Fruit fly (Drosophila melanogaster) whole organism, embryonic: Measurements from ENCODE around the gene Prosalpha6T.
A peak's percentile ranks its signal among the peaks of the same experiment; 100 is the strongest.
"Not testable (repeated sequence)": the region's sequence is repeated elsewhere in the genome, so short reads cannot be mapped to it uniquely, and the experiment has no call there.

Experiments used
- CG10267 ChIP-seq: fragments of 200-800 bp; sonication (Bioruptor generic); optimal IDR thresholded peaks from 2 replicates; lab custom pipeline; 2018; ENCODE audit warnings: missing biosample characterization, mild to moderate bottlenecking, missing genetic modification characterization, moderate library complexity
- CG10959 ChIP-seq: fragments of 200-800 bp; sonication (Bioruptor generic); IDR thresholded peaks from 2 replicates; pipeline ENCODE4 v1.3.6; 2022; ENCODE audit warnings: missing biosample characterization, missing genetic modification characterization
- CG13296 ChIP-seq: fragments of 200-800 bp; sonication (Bioruptor generic); optimal IDR thresholded peaks from 3 replicates; lab custom pipeline; 2018; ENCODE audit warnings: missing biosample characterization, mild to moderate bottlenecking, missing genetic modification characterization
- CG14441 ChIP-seq: fragments of 200-800 bp; sonication (Bioruptor generic); IDR thresholded peaks from 2 replicates; pipeline ENCODE4 v1.3.6; 2022; ENCODE audit warnings: missing biosample characterization, missing genetic modification characterization
- CG14860 ChIP-seq: fragments of 200-800 bp; sonication (Bioruptor generic); IDR thresholded peaks from 3 replicates; pipeline ENCODE4 v1.3.6; 2022; ENCODE audit warnings: missing biosample characterization, missing genetic modification characterization; ENCODE audit not compliant: partially characterized antibody
- CG17612 ChIP-seq: fragments of 200-800 bp; sonication (Bioruptor generic); IDR thresholded peaks from 2 replicates; pipeline ENCODE4 v1.3.6; 2022; ENCODE audit warnings: missing biosample characterization, missing genetic modification characterization
- CG17829 ChIP-seq: fragments of 200-800 bp; optimal IDR thresholded peaks from 2 replicates; lab custom pipeline; 2019; ENCODE audit warnings: missing biosample characterization, mild to moderate bottlenecking, missing genetic modification characterization, moderate library complexity
- CG18764 ChIP-seq: fragments of 200-800 bp; sonication (Bioruptor generic); optimal IDR thresholded peaks from 3 replicates; lab custom pipeline; 2016; ENCODE audit warnings: missing biosample characterization, missing genetic modification characterization
- CG2120 ChIP-seq: fragments of 200-800 bp; sonication (Bioruptor generic); optimal IDR thresholded peaks from 3 replicates; lab custom pipeline; 2016; ENCODE audit warnings: missing biosample characterization, missing genetic modification characterization
- CG2712 ChIP-seq: fragments of 200-800 bp; optimal IDR thresholded peaks from 3 replicates; lab custom pipeline; 2019; ENCODE audit warnings: missing biosample characterization, mild to moderate bottlenecking, missing genetic modification characterization, moderate library complexity
- CG31441 ChIP-seq: fragments of 200-800 bp; sonication (Bioruptor generic); IDR thresholded peaks from 2 replicates; pipeline ENCODE4 v1.3.6; 2022; ENCODE audit warnings: missing biosample characterization, missing genetic modification characterization
- CG33213 ChIP-seq: fragments of 200-800 bp; sonication (Bioruptor generic); optimal IDR thresholded peaks from 3 replicates; lab custom pipeline; 2016; ENCODE audit warnings: missing biosample characterization, missing genetic modification characterization
- CG3726 ChIP-seq: fragments of 200-800 bp; sonication (Bioruptor generic); IDR thresholded peaks from 3 replicates; pipeline ENCODE4, ENCODE4 v1.3.6; 2022; ENCODE audit warnings: missing biosample characterization, missing genetic modification characterization
- CG3847 ChIP-seq: fragments of 200-800 bp; sonication (Bioruptor generic); IDR thresholded peaks from 2 replicates; pipeline ENCODE4 v1.3.6; 2022; ENCODE audit warnings: missing biosample characterization, missing genetic modification characterization
- CG42726 ChIP-seq: fragments of 200-800 bp; sonication (Bioruptor generic); IDR thresholded peaks from 2 replicates; pipeline ENCODE4 v1.3.6; 2022; ENCODE audit warnings: missing biosample characterization, missing genetic modification characterization; ENCODE audit not compliant: partially characterized antibody
- CG4424 ChIP-seq: fragments of 200-800 bp; sonication (Bioruptor generic); optimal IDR thresholded peaks from 3 replicates; lab custom pipeline; 2016; ENCODE audit warnings: missing biosample characterization, missing genetic modification characterization
- CG4730 ChIP-seq: fragments of 200-800 bp; sonication (Bioruptor generic); IDR thresholded peaks from 2 replicates; pipeline ENCODE4 v1.3.6; 2022; ENCODE audit warnings: missing biosample characterization, missing genetic modification characterization
- CG6791 ChIP-seq: fragments of 200-800 bp; sonication (Bioruptor generic); IDR thresholded peaks from 3 replicates; pipeline ENCODE4 v1.3.6; 2022; ENCODE audit warnings: missing biosample characterization, missing genetic modification characterization; ENCODE audit not compliant: partially characterized antibody
- CG8089 ChIP-seq: fragments of 200-800 bp; sonication (Bioruptor generic); optimal IDR thresholded peaks from 3 replicates; lab custom pipeline; 2016; ENCODE audit warnings: missing biosample characterization, missing genetic modification characterization
- CG9876 ChIP-seq: fragments of 200-800 bp; sonication (Bioruptor generic); optimal IDR thresholded peaks from 2 replicates; lab custom pipeline; 2016; ENCODE audit warnings: missing biosample characterization, missing genetic modification characterization
- Dbx ChIP-seq: fragments of 200-800 bp; sonication (Bioruptor generic); IDR thresholded peaks from 3 replicates; pipeline ENCODE4 v1.3.6; 2022; ENCODE audit warnings: missing biosample characterization, missing genetic modification characterization
- Dip3 ChIP-seq: fragments of 200-800 bp; sonication (Bioruptor generic); optimal IDR thresholded peaks from 3 replicates; lab custom pipeline; 2016; ENCODE audit warnings: missing biosample characterization, missing genetic modification characterization
- E2f1 ChIP-seq: fragments of 200-800 bp; sonication (Bioruptor generic); IDR thresholded peaks from 2 replicates; pipeline ENCODE4 v1.3.6; 2022; ENCODE audit warnings: missing biosample characterization, missing genetic modification characterization
- E2f2 ChIP-seq: fragments of 200-800 bp; sonication (Bioruptor generic); IDR thresholded peaks from 2 replicates; pipeline ENCODE4 v1.3.6; 2022; ENCODE audit warnings: missing biosample characterization, missing genetic modification characterization
- HLH4C ChIP-seq: fragments of 200-800 bp; sonication (Bioruptor generic); IDR thresholded peaks from 3 replicates; pipeline ENCODE4 v1.3.6; 2022; ENCODE audit warnings: missing biosample characterization, missing genetic modification characterization; ENCODE audit not compliant: partially characterized antibody
- Max ChIP-seq: fragments of 200-800 bp; sonication (Bioruptor generic); optimal IDR thresholded peaks from 2 replicates; lab custom pipeline; 2016; ENCODE audit warnings: missing biosample characterization, mild to moderate bottlenecking, missing genetic modification characterization
- Nf-YC ChIP-seq: fragments of 200-800 bp; optimal IDR thresholded peaks from 3 replicates; lab custom pipeline; 2019; ENCODE audit warnings: missing biosample characterization, mild to moderate bottlenecking, missing genetic modification characterization, moderate library complexity
- Pdp1 ChIP-seq, 2 experiments: fragments of 200-800 bp; sonication (Bioruptor generic); optimal IDR thresholded peaks; 3 replicates each; lab custom pipeline; 2016; ENCODE audit warnings: missing biosample characterization in 2 of 2, missing genetic modification characterization in 2 of 2, mild to moderate bottlenecking in 1 of 2, moderate library complexity in 1 of 2
- Rfx ChIP-seq: fragments of 200-800 bp; sonication (Bioruptor generic); IDR thresholded peaks from 2 replicates; pipeline ENCODE4 v1.3.6; 2022; ENCODE audit warnings: missing biosample characterization, missing genetic modification characterization
- Sox102F ChIP-seq: fragments of 200-800 bp; sonication (Bioruptor generic); optimal IDR thresholded peaks from 2 replicates; lab custom pipeline; 2018; ENCODE audit warnings: missing biosample characterization, mild to moderate bottlenecking, missing genetic modification characterization, moderate library complexity
- Sry-δ ChIP-seq: fragments of 200-800 bp; sonication (Bioruptor generic); optimal IDR thresholded peaks from 2 replicates; lab custom pipeline; 2016; ENCODE audit warnings: missing biosample characterization, missing genetic modification characterization
- abd-A ChIP-seq: fragments of 200-800 bp; sonication (Bioruptor generic); optimal IDR thresholded peaks from 3 replicates; lab custom pipeline; 2019; ENCODE audit warnings: missing biosample characterization, mild to moderate bottlenecking, missing genetic modification characterization, moderate library complexity
- cas ChIP-seq: fragments of 200-800 bp; sonication (Bioruptor generic); IDR thresholded peaks from 2 replicates; pipeline ENCODE4 v1.3.6; 2022; ENCODE audit warnings: missing biosample characterization, missing genetic modification characterization
- caup ChIP-seq: fragments of 200-800 bp; sonication (Bioruptor generic); optimal IDR thresholded peaks from 3 replicates; lab custom pipeline; 2017; ENCODE audit warnings: missing biosample characterization, mild to moderate bottlenecking, missing genetic modification characterization, moderate library complexity; ENCODE audit not compliant: severe bottlenecking
- ci ChIP-seq: fragments of 200-800 bp; sonication (Bioruptor generic); IDR thresholded peaks from 3 replicates; pipeline ENCODE4 v1.3.6; 2022; ENCODE audit warnings: missing biosample characterization, missing genetic modification characterization
- cwo ChIP-seq: fragments of 200-800 bp; sonication (Bioruptor generic); optimal IDR thresholded peaks from 3 replicates; lab custom pipeline; 2017; ENCODE audit warnings: missing biosample characterization, missing genetic modification characterization, mild to moderate bottlenecking, moderate library complexity, missing genetic modification reagents
- dmrt11E ChIP-seq: fragments of 200-800 bp; sonication (Bioruptor generic); optimal IDR thresholded peaks from 3 replicates; lab custom pipeline; 2018; ENCODE audit warnings: missing biosample characterization, mild to moderate bottlenecking, missing genetic modification characterization, moderate library complexity
- ems ChIP-seq: fragments of 200-800 bp; sonication (Bioruptor generic); optimal IDR thresholded peaks from 3 replicates; lab custom pipeline; 2016; ENCODE audit warnings: missing biosample characterization, missing genetic modification characterization
- gro ChIP-seq: fragments of 200-800 bp; sonication (Bioruptor generic); optimal IDR thresholded peaks from 2 replicates; lab custom pipeline; 2016; ENCODE audit warnings: missing biosample characterization, missing genetic modification characterization
- inv ChIP-seq: fragments of 200-800 bp; sonication (Bioruptor generic); IDR thresholded peaks from 2 replicates; pipeline ENCODE4 v1.3.6; 2022; ENCODE audit warnings: missing biosample characterization, missing genetic modification characterization; ENCODE audit not compliant: partially characterized antibody
- pnt ChIP-seq: fragments of 200-800 bp; sonication (Bioruptor generic); optimal IDR thresholded peaks from 3 replicates; lab custom pipeline; 2016; ENCODE audit warnings: missing biosample characterization, missing genetic modification characterization
- prd ChIP-seq, 3 experiments: fragments of >200 bp in 2 of 3; fragments of 200-800 bp in 1 of 3; sonication (Bioruptor generic) in 1 of 3; optimal IDR thresholded peaks in 2 of 3; IDR thresholded peaks in 1 of 3; 2 replicates in 2 of 3; 3 replicates in 1 of 3; pipeline versions ENCODE4 v1.3.6 to Lab custom; 2017 to 2022; ENCODE audit warnings: missing biosample characterization in 1 of 3, missing genetic modification characterization in 1 of 3
- pros ChIP-seq: fragments of 200-800 bp; sonication (Bioruptor generic); optimal IDR thresholded peaks from 3 replicates; lab custom pipeline; 2019; ENCODE audit warnings: missing biosample characterization, mild to moderate bottlenecking, missing genetic modification characterization, moderate library complexity
- scrt ChIP-seq: fragments of 200-800 bp; sonication (Bioruptor generic); optimal IDR thresholded peaks from 2 replicates; lab custom pipeline; 2018; ENCODE audit warnings: missing biosample characterization, mild to moderate bottlenecking, missing genetic modification characterization, moderate library complexity
- sisA ChIP-seq: fragments of 200-800 bp; sonication (Bioruptor generic); IDR thresholded peaks from 2 replicates; pipeline ENCODE4 v1.3.6; 2022; ENCODE audit warnings: missing biosample characterization, missing genetic modification characterization
- tgo ChIP-seq: fragments of 200-800 bp; sonication (Bioruptor generic); IDR thresholded peaks from 3 replicates; pipeline ENCODE4 v1.3.6; 2022; ENCODE audit warnings: missing biosample characterization, missing genetic modification characterization
- trh ChIP-seq: fragments of 200-800 bp; sonication (Bioruptor generic); optimal IDR thresholded peaks from 2 replicates; lab custom pipeline; 2016; ENCODE audit warnings: missing biosample characterization, missing genetic modification characterization
- wdn ChIP-seq: fragments of 200-800 bp; sonication (Bioruptor generic); IDR thresholded peaks from 2 replicates; pipeline ENCODE4 v1.3.6; 2022; ENCODE audit warnings: missing biosample characterization, missing genetic modification characterization

Prosalpha6T gene

DNA sequence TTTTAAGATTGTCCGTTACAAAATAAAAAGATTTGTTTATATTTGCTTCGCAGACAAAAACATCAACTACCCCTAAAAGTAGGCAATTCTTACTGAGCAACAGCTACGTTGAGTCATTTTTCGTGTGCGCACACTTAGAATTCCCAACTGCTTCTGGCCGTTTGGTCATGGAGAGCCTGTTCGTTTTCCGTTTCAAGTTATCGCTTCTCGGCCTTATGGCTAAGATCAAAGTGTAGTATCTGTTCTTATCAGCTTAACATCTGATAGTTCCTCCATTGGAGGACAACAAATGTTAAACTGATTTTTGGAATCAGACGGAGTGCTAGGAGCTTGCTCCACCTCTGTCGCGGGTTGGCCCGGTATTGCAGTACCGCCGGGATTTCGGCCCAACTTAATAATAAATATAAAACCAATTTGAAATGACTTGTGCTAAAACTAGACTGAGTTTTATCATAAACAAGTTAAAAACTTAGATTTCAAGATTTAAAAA lies 16.2 kb upstream of the Prosalpha6T start (continued):
- TF ChIP-seq tgo (GFP tag; lab: Robert Waterston, UW) (peak; percentile 47; the same call in 2 of the 3 replicates), scrt (peak; percentile 39), CG17612 (peak; percentile 47; the same call in 1 of the 2 replicates), Dbx (peak; percentile 86), sisA (peak; percentile 49; the same call in 1 of the 2 replicates), CG10267 (tag; lab: Kevin White, UChicago) (peak; percentile 7), CG3726 (GFP tag; lab: Robert Waterston, UW) (peak; percentile 46; the same call in 1 of the 3 replicates), CG14860 (GFP tag; lab: Robert Waterston, UW) (peak; percentile 48), Sox102F (GFP tag; lab: Kevin White, UChicago) (peak; percentile 38), CG9876 (GFP tag; lab: Kevin White, UChicago) (peak; percentile 23), Pdp1 (GFP tag; optimal IDR thresholded peaks at IDR 0.05; lab: Kevin White, UChicago) (peak; percentile 50 to 60), CG2712 (peak; percentile 53), CG3847 (GFP tag; lab: Robert Waterston, UW) (0 out of 2 replicates have a peak, but pooled peaks have one; percentile 13), CG10959 (GFP tag; lab: Robert Waterston, UW) (peak; percentile 75), inv (GFP tag; lab: Robert Waterston, UW) (peak; percentile 33; the same call in 1 of the 2 replicates), cwo (GFP tag; lab: Kevin White, UChicago) (peak; percentile 52), Sry-δ (GFP tag; lab: Kevin White, UChicago) (peak; percentile 29), caup (GFP tag; lab: Kevin White, UChicago) (peak; percentile 80), CG4730 (GFP tag; lab: Robert Waterston, UW) (peak; percentile 44; the same call in 1 of the 2 replicates), Max (peak; percentile 56), abd-A (tag; lab: Kevin White, UChicago) (peak; percentile 76), Rfx (GFP tag; lab: Robert Waterston, UW) (peak; percentile 56; the same call in 1 of the 2 replicates), ci (peak; percentile 74), prd (GFP tag; IDR thresholded peaks at IDR 0.05; lab: Robert Waterston, UW) (peak; percentile 67), CG31441 (GFP tag; lab: Robert Waterston, UW) (peak; percentile 53; the same call in 1 of the 2 replicates), E2f1 (GFP tag; lab: Robert Waterston, UW) (peak; percentile 49; the same call in 1 of the 2 replicates), Nf-YC (tag; lab: Kevin White, UChicago) (peak; percentile 37), CG17829 (peak; percentile 73), CG4424 (GFP tag; lab: Kevin White, UChicago) (peak; percentile 35), CG33213 (GFP tag; lab: Kevin White, UChicago) (peak; percentile 81), E2f2 (GFP tag; lab: Robert Waterston, UW) (peak; percentile 40; the same call in 1 of the 2 replicates), Dip3 (peak; percentile 28), CG14441 (GFP tag; lab: Robert Waterston, UW) (peak; percentile 43; the same call in 1 of the 2 replicates), ems (GFP tag; lab: Kevin White, UChicago) (peak; percentile 62), pros (GFP tag; lab: Kevin White, UChicago) (peak; percentile 98), CG13296 (GFP tag; lab: Kevin White, UChicago) (peak; percentile 25), HLH4C (GFP tag; lab: Robert Waterston, UW) (peak; percentile 25; the same call in 1 of the 3 replicates), cas (GFP tag; lab: Robert Waterston, UW) (peak; percentile 68), pnt (GFP tag; lab: Kevin White, UChicago) (peak; percentile 2), wdn (GFP tag; lab: Robert Waterston, UW) (0 out of 2 replicates have a peak, but pooled peaks have one; percentile 29), dmrt11E (tag; lab: Kevin White, UChicago) (peak; percentile 27), CG6791 (GFP tag; lab: Robert Waterston, UW) (0 out of 3 replicates have a peak, but pooled peaks have one; percentile 63), CG42726 (GFP tag; lab: Robert Waterston, UW) (peak; percentile 80), CG2120 (GFP tag; lab: Kevin White, UChicago) (peak; percentile 64), CG8089 (GFP tag; lab: Kevin White, UChicago) (peak; percentile 8), gro (peak; percentile 84), trh (GFP tag; lab: Kevin White, UChicago) (peak; percentile 8), CG18764 (GFP tag; lab: Kevin White, UChicago) (peak; percentile 32)
- TF ChIP-seq prd (optimal IDR thresholded peaks at IDR 0.05; lab: Kevin White, UChicago), result not testable (repeated sequence)
